Fruit fly (Drosophila melanogaster) whole organism, wandering third instar larva: ENCODE measurements around the gene CG11537.

Source experiments
- Abd-B ChIP-seq: fragments of >200 bp; optimal IDR thresholded peaks from 2 replicates; lab custom pipeline; 2017; ENCODE audit warnings: missing biosample characterization, missing genetic modification characterization
- HLH106 ChIP-seq: fragments of 200-800 bp; optimal IDR thresholded peaks from 3 replicates; lab custom pipeline; 2019; ENCODE audit warnings: missing biosample characterization, mild to moderate bottlenecking, missing genetic modification characterization, moderate library complexity
- jim ChIP-seq: fragments of 175-275, 200-325 bp; sonication (Bioruptor generic); optimal IDR thresholded peaks from 2 replicates; lab custom pipeline; 2016; ENCODE audit warnings: missing biosample characterization, mild to moderate bottlenecking, missing genetic modification characterization
- lola ChIP-seq: fragments of >200 bp; optimal IDR thresholded peaks from 2 replicates; lab custom pipeline; 2017; ENCODE audit warnings: missing biosample characterization, missing genetic modification characterization
- psq ChIP-seq: fragments of 200-800 bp; sonication (Bioruptor generic); optimal IDR thresholded peaks from 3 replicates; lab custom pipeline; 2017; ENCODE audit warnings: missing biosample characterization, mild to moderate bottlenecking, missing genetic modification characterization, moderate library complexity
- woc ChIP-seq: sonication (Bioruptor generic); optimal IDR thresholded peaks from 2 replicates; lab custom pipeline; 2016; ENCODE audit warnings: missing biosample characterization, mild to moderate bottlenecking, missing genetic modification characterization

DNA sequence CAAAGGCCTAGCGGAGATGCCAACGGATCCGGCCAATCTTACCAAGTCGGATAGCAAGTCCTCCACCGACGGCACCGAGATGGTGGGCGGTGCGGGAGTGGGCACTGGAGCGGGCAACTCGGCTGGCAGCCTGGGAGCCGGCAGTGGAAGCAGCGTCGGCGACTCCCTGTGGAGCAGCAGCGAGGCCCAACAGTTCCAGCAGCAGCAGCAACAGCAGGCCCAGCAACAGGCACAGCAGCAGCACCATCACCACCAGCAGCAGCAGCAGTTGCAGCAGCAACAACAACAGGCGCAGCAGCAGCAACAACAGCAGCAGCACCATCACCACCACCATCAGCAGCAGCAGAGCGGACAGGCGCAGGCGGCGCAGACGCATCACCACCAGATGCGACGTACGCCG is 7.1 kb upstream of the CG11537 start:
- TF ChIP-seq woc (GFP tag; lab: Kevin White, UChicago) (no peak), jim (GFP tag; lab: Kevin White, UChicago) (no peak), lola (GFP tag; lab: Kevin White, UChicago) (no peak), psq (GFP tag; lab: Kevin White, UChicago) (no peak), Abd-B (GFP tag; lab: Kevin White, UChicago) (no peak), HLH106 (tag; lab: Kevin White, UChicago) (no peak)
